Fruit fly (Drosophila melanogaster) whole organism, embryonic: Measurements from ENCODE around the gene CG31313.
A peak's percentile ranks its signal among the peaks of the same experiment; 100 is the strongest.

Source experiments
- Adf1 ChIP-seq: fragments of 200-800 bp; sonication (Bioruptor generic); IDR thresholded peaks from 2 replicates; pipeline ENCODE4 v1.3.6; 2022; ENCODE audit warnings: missing biosample characterization, missing genetic modification characterization
- C15 ChIP-seq: fragments of 200-800 bp; sonication (Bioruptor generic); IDR thresholded peaks from 3 replicates; pipeline ENCODE4 v1.3.6; 2022; ENCODE audit warnings: missing biosample characterization, missing genetic modification characterization
- CG10565 ChIP-seq: fragments of 200-800 bp; sonication (Bioruptor generic); optimal IDR thresholded peaks from 3 replicates; lab custom pipeline; 2016; ENCODE audit warnings: missing biosample characterization, mild to moderate bottlenecking, missing genetic modification characterization
- CG10979 ChIP-seq: fragments of 200-800 bp; sonication (Bioruptor generic); optimal IDR thresholded peaks from 2 replicates; lab custom pipeline; 2018; ENCODE audit warnings: missing biosample characterization, mild to moderate bottlenecking, missing genetic modification characterization, moderate library complexity
- CG13775 ChIP-seq: fragments of 200-800 bp; sonication (Bioruptor generic); optimal IDR thresholded peaks from 3 replicates; lab custom pipeline; 2017; ENCODE audit warnings: missing biosample characterization, mild to moderate bottlenecking, missing genetic modification characterization
- CG15073 ChIP-seq: fragments of 200-800 bp; sonication (Bioruptor generic); optimal IDR thresholded peaks from 2 replicates; lab custom pipeline; 2016; ENCODE audit warnings: missing biosample characterization, missing genetic modification characterization
- CG1529 ChIP-seq: fragments of 200-800 bp; sonication (Bioruptor generic); optimal IDR thresholded peaks from 3 replicates; lab custom pipeline; 2018; ENCODE audit warnings: missing biosample characterization, missing genetic modification characterization
- CG15514 ChIP-seq: fragments of 200-800 bp; sonication (Bioruptor generic); optimal IDR thresholded peaks from 3 replicates; lab custom pipeline; 2017; ENCODE audit warnings: missing biosample characterization, missing genetic modification characterization, mild to moderate bottlenecking, moderate library complexity, missing genetic modification reagents
- CG15601 ChIP-seq: fragments of 200-800 bp; sonication (Bioruptor generic); optimal IDR thresholded peaks from 3 replicates; lab custom pipeline; 2019; ENCODE audit warnings: missing biosample characterization, mild to moderate bottlenecking, missing genetic modification characterization, moderate library complexity
- CG3995 ChIP-seq: fragments of 200-800 bp; sonication (Bioruptor generic); optimal IDR thresholded peaks from 3 replicates; lab custom pipeline; 2016; ENCODE audit warnings: missing biosample characterization, missing genetic modification characterization
- CG4282 ChIP-seq: fragments of 200-800 bp; sonication (Bioruptor generic); optimal IDR thresholded peaks from 2 replicates; lab custom pipeline; 2016; ENCODE audit warnings: missing biosample characterization, missing genetic modification characterization
- CG4328 ChIP-seq: fragments of 200-800 bp; sonication (Bioruptor generic); optimal IDR thresholded peaks from 3 replicates; lab custom pipeline; 2017; ENCODE audit warnings: missing biosample characterization, missing genetic modification reagents, missing genetic modification characterization
- CG6175 ChIP-seq: fragments of 200-800 bp; sonication (Bioruptor generic); IDR thresholded peaks from 3 replicates; pipeline ENCODE4 v1.3.6; 2022; ENCODE audit warnings: missing biosample characterization, missing genetic modification characterization
- CG7745 ChIP-seq: fragments of 200-800 bp; sonication (Bioruptor generic); optimal IDR thresholded peaks from 2 replicates; lab custom pipeline; 2018; ENCODE audit warnings: missing biosample characterization, mild to moderate bottlenecking, missing genetic modification characterization, moderate library complexity
- CG9727 ChIP-seq: fragments of 200-800 bp; sonication (Bioruptor generic); optimal IDR thresholded peaks from 3 replicates; lab custom pipeline; 2017; ENCODE audit warnings: missing biosample characterization, mild to moderate bottlenecking, missing genetic modification characterization
- D19A ChIP-seq: fragments of 200-800 bp; optimal IDR thresholded peaks from 3 replicates; lab custom pipeline; 2019; ENCODE audit warnings: missing biosample characterization, mild to moderate bottlenecking, missing genetic modification characterization, moderate library complexity
- Dll ChIP-seq: fragments of 200-800 bp; sonication (Bioruptor generic); IDR thresholded peaks from 4 replicates; pipeline ENCODE4 v1.3.6; 2022; ENCODE audit warnings: missing biosample characterization, missing genetic modification characterization; ENCODE audit not compliant: partially characterized antibody
- Dp ChIP-seq: fragments of 200-800 bp; sonication (Bioruptor generic); optimal IDR thresholded peaks from 2 replicates; lab custom pipeline; 2018; ENCODE audit warnings: missing biosample characterization, mild to moderate bottlenecking, missing genetic modification characterization, moderate library complexity
- Fer1 ChIP-seq: fragments of 200-800 bp; sonication (Bioruptor generic); optimal IDR thresholded peaks from 2 replicates; lab custom pipeline; 2017; ENCODE audit warnings: missing biosample characterization, mild to moderate bottlenecking, missing genetic modification characterization
- H15 ChIP-seq: fragments of 200-800 bp; sonication (Bioruptor generic); IDR thresholded peaks from 3 replicates; pipeline ENCODE4 v1.3.6; 2022; ENCODE audit warnings: missing biosample characterization, missing genetic modification characterization
- HLH3B ChIP-seq: fragments of 200-800 bp; sonication (Bioruptor generic); IDR thresholded peaks from 2 replicates; pipeline ENCODE4 v1.3.6; 2022; ENCODE audit warnings: missing biosample characterization, missing genetic modification characterization
- Hr3 ChIP-seq: fragments of 200-800 bp; sonication (Bioruptor generic); optimal IDR thresholded peaks from 3 replicates; lab custom pipeline; 2016; ENCODE audit warnings: missing biosample characterization, missing genetic modification characterization
- Myb ChIP-seq: fragments of 200-800 bp; sonication (Bioruptor generic); optimal IDR thresholded peaks from 2 replicates; lab custom pipeline; 2016; ENCODE audit warnings: missing biosample characterization, missing genetic modification characterization
- NK7.1 ChIP-seq: fragments of 200-800 bp; sonication (Bioruptor generic); optimal IDR thresholded peaks from 3 replicates; lab custom pipeline; 2016; ENCODE audit warnings: missing biosample characterization, missing genetic modification characterization
- Nf-YA ChIP-seq: fragments of 200-800 bp; sonication (Bioruptor generic); IDR thresholded peaks from 2 replicates; pipeline ENCODE4 v1.3.6; 2022; ENCODE audit warnings: missing biosample characterization, missing genetic modification characterization
- PHDP ChIP-seq: fragments of 200-800 bp; sonication (Bioruptor generic); optimal IDR thresholded peaks from 3 replicates; lab custom pipeline; 2018; ENCODE audit warnings: missing biosample characterization, mild to moderate bottlenecking, missing genetic modification characterization, moderate library complexity
- Ravus ChIP-seq: fragments of 200-800 bp; sonication (Bioruptor generic); IDR thresholded peaks from 2 replicates; pipeline ENCODE4 v1.3.6; 2022; ENCODE audit warnings: missing biosample characterization, missing genetic modification characterization
- Six4 ChIP-seq: fragments of 200-800 bp; sonication (Bioruptor generic); optimal IDR thresholded peaks from 2 replicates; lab custom pipeline; 2016; ENCODE audit warnings: missing biosample characterization, missing genetic modification characterization
- Spps ChIP-seq: fragments of 200-800 bp; sonication (Bioruptor generic); optimal IDR thresholded peaks from 2 replicates; lab custom pipeline; 2018; ENCODE audit warnings: missing biosample characterization, mild to moderate bottlenecking, missing genetic modification characterization
- ara ChIP-seq: fragments of 200-800 bp; sonication (Bioruptor generic); IDR thresholded peaks from 2 replicates; pipeline ENCODE4 v1.3.6; 2022; ENCODE audit warnings: missing biosample characterization, missing genetic modification characterization
- cato ChIP-seq: fragments of 200-800 bp; sonication (Bioruptor generic); optimal IDR thresholded peaks from 2 replicates; lab custom pipeline; 2016; ENCODE audit warnings: missing biosample characterization, missing genetic modification characterization, borderline replicate concordance
- da ChIP-seq: fragments of 200-800 bp; sonication (Bioruptor generic); optimal IDR thresholded peaks from 2 replicates; lab custom pipeline; 2016; ENCODE audit warnings: missing biosample characterization, missing genetic modification characterization
- fd3F ChIP-seq: fragments of 200-800 bp; sonication (Bioruptor generic); optimal IDR thresholded peaks from 2 replicates; lab custom pipeline; 2018; ENCODE audit warnings: missing biosample characterization, mild to moderate bottlenecking, missing genetic modification characterization, moderate library complexity
- ham ChIP-seq: fragments of 200-800 bp; sonication (Bioruptor generic); IDR thresholded peaks from 2 replicates; pipeline ENCODE4 v1.3.6; 2022; ENCODE audit warnings: missing biosample characterization, missing genetic modification characterization
- klu ChIP-seq: fragments of 200-800 bp; sonication (Bioruptor generic); IDR thresholded peaks from 2 replicates; pipeline ENCODE4 v1.3.6; 2022; ENCODE audit warnings: missing biosample characterization, missing genetic modification characterization
- lmd ChIP-seq: fragments of 200-800 bp; sonication (Bioruptor generic); IDR thresholded peaks from 2 replicates; pipeline ENCODE4 v1.3.6; 2022; ENCODE audit warnings: missing biosample characterization, missing genetic modification characterization
- maf-S ChIP-seq: fragments of 200-800 bp; sonication (Bioruptor generic); optimal IDR thresholded peaks from 2 replicates; lab custom pipeline; 2016; ENCODE audit warnings: missing biosample characterization, missing genetic modification characterization
- mam ChIP-seq: fragments of 200-800 bp; sonication (Bioruptor generic); optimal IDR thresholded peaks from 3 replicates; lab custom pipeline; 2016; ENCODE audit warnings: missing biosample characterization, missing genetic modification characterization
- nmo ChIP-seq: fragments of 200-800 bp; sonication (Bioruptor generic); optimal IDR thresholded peaks from 2 replicates; lab custom pipeline; 2018; ENCODE audit warnings: missing biosample characterization, mild to moderate bottlenecking, missing genetic modification characterization, moderate library complexity
- odd ChIP-seq: fragments of 200-800 bp; sonication (Bioruptor generic); optimal IDR thresholded peaks from 2 replicates; lab custom pipeline; 2017; ENCODE audit warnings: missing biosample characterization, mild to moderate bottlenecking, missing genetic modification characterization
- p53 ChIP-seq: fragments of 200-800 bp; sonication (Bioruptor generic); optimal IDR thresholded peaks from 2 replicates; lab custom pipeline; 2016; ENCODE audit warnings: missing biosample characterization, missing genetic modification characterization
- pum ChIP-seq: fragments of 200-800 bp; sonication (Bioruptor generic); optimal IDR thresholded peaks from 2 replicates; lab custom pipeline; 2016; ENCODE audit warnings: missing biosample characterization, missing genetic modification characterization
- seq ChIP-seq: fragments of 200-800 bp; sonication (Bioruptor generic); IDR thresholded peaks from 2 replicates; pipeline ENCODE4 v1.3.6; 2022; ENCODE audit warnings: missing biosample characterization, missing genetic modification characterization
- shn ChIP-seq: fragments of 200-800 bp; sonication (Bioruptor generic); optimal IDR thresholded peaks from 3 replicates; lab custom pipeline; 2016; ENCODE audit warnings: missing biosample characterization, missing genetic modification characterization
- sim ChIP-seq: fragments of 200-800 bp; sonication (Bioruptor generic); IDR thresholded peaks from 2 replicates; pipeline ENCODE4 v1.3.6; 2022; ENCODE audit warnings: missing biosample characterization, missing genetic modification characterization
- sisA ChIP-seq: fragments of 200-800 bp; sonication (Bioruptor generic); IDR thresholded peaks from 2 replicates; pipeline ENCODE4 v1.3.6; 2022; ENCODE audit warnings: missing biosample characterization, missing genetic modification characterization
- sna ChIP-seq: fragments of 200-800 bp; sonication (Bioruptor generic); IDR thresholded peaks from 2 replicates; pipeline ENCODE4 v1.3.6; 2022; ENCODE audit warnings: missing biosample characterization, missing genetic modification characterization; ENCODE audit not compliant: partially characterized antibody
- sug ChIP-seq: fragments of 200-800 bp; optimal IDR thresholded peaks from 2 replicates; lab custom pipeline; 2019; ENCODE audit warnings: missing biosample characterization, mild to moderate bottlenecking, missing genetic modification characterization, moderate library complexity
- trem ChIP-seq: fragments of 200-800 bp; optimal IDR thresholded peaks from 3 replicates; lab custom pipeline; 2019; ENCODE audit warnings: missing biosample characterization, mild to moderate bottlenecking, missing genetic modification characterization, moderate library complexity
- ttk ChIP-seq: fragments of 200-800 bp; sonication (Bioruptor generic); IDR thresholded peaks from 2 replicates; pipeline ENCODE4 v2.1.2; 2022; ENCODE audit warnings: missing biosample characterization, missing genetic modification characterization

CG31313 gene

DNA sequence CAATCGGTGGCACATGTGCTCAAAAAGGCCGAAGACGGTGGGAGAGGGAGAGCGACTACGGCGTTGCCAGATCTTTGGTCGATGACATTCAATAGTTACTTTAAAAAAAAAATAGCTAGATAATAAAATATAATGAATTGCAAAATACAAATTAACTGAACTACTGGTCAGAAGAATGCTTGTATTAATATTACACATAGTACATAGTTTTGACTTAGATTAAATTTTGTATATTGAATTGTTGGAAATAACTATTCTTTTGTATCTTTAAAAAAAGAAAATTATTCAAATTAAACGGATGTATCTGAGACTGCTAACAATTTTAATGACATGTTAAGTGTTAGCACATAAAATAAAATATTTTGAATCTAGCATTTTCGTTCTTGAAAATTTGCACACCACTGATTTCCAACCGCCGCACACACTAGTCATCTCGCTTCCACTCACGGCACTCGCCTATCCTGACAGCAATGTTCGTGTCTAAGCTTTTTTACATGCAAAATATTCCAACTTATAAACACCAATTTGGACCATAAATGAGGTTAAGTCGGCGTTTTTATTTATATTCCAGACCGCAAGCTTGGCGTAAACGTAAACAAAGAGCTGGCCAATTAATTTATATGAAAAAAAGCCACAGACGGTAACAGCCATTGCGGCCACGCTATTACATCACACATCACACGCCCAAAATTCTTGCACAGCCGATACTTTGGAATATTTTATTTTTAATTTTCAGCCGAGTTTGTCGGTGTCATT lies 7.9 kb upstream of the CG31313 start (continued):
- TF ChIP-seq Adf1 (GFP tag; lab: Robert Waterston, UW) (0 out of 2 replicates have a peak, but pooled peaks have one; percentile 7), CG4282 (GFP tag; lab: Kevin White, UChicago) (peak; percentile 11), C15 (GFP tag; lab: Robert Waterston, UW) (no peak), Spps (tag; lab: Kevin White, UChicago) (peak; percentile 20), sug (tag; lab: Kevin White, UChicago) (peak; percentile 57), Dll (GFP tag; lab: Robert Waterston, UW) (no peak), maf-S (GFP tag; lab: Kevin White, UChicago) (peak; percentile 21), mam (GFP tag; lab: Kevin White, UChicago) (peak; percentile 59), seq (GFP tag; lab: Robert Waterston, UW) (no peak), Nf-YA (GFP tag; lab: Robert Waterston, UW) (peak; percentile 22; the same call in 1 of the 2 replicates), ham (GFP tag; lab: Robert Waterston, UW) (no peak), HLH3B (GFP tag; lab: Robert Waterston, UW) (peak; percentile 57), lmd (GFP tag; lab: Robert Waterston, UW) (peak; percentile 76), CG4328 (GFP tag; lab: Kevin White, UChicago) (peak; percentile 58), PHDP (tag; lab: Kevin White, UChicago) (peak; percentile 75), CG10565 (GFP tag; lab: Kevin White, UChicago) (no peak), pum (GFP tag; lab: Kevin White, UChicago) (peak; percentile 44), CG9727 (GFP tag; lab: Kevin White, UChicago) (peak; percentile 86), Fer1 (GFP tag; lab: Kevin White, UChicago) (peak; percentile 73), CG10979 (tag; lab: Kevin White, UChicago) (peak; percentile 78), trem (tag; lab: Kevin White, UChicago) (peak; percentile 61), ara (GFP tag; lab: Robert Waterston, UW) (0 out of 2 replicates have a peak, but pooled peaks have one; percentile 11), odd (GFP tag; lab: Kevin White, UChicago) (peak; percentile 49), ttk (peak; percentile 63; the same call in 1 of the 2 replicates), shn (GFP tag; lab: Kevin White, UChicago) (peak; percentile 29), CG1529 (GFP tag; lab: Kevin White, UChicago) (peak; percentile 44), klu (GFP tag; lab: Robert Waterston, UW) (peak; percentile 74), sna (GFP tag; lab: Robert Waterston, UW) (no peak), sisA (GFP tag; lab: Robert Waterston, UW) (peak; percentile 56; the same call in 1 of the 2 replicates), sim (no peak), fd3F (GFP tag; lab: Kevin White, UChicago) (peak; percentile 70), CG15073 (GFP tag; lab: Kevin White, UChicago) (no peak), CG6175 (GFP tag; lab: Robert Waterston, UW) (no peak), NK7.1 (GFP tag; lab: Kevin White, UChicago) (no peak), Six4 (GFP tag; lab: Kevin White, UChicago) (peak; percentile 59), nmo (GFP tag; lab: Kevin White, UChicago) (peak; percentile 86), Dp (GFP tag; lab: Kevin White, UChicago) (no peak), Hr3 (GFP tag; lab: Kevin White, UChicago) (peak; percentile 78), Ravus (no peak), Myb (no peak), CG15601 (peak; percentile 71), H15 (peak; percentile 62; the same call in 1 of the 3 replicates), p53 (GFP tag; lab: Kevin White, UChicago) (no peak), da (GFP tag; lab: Kevin White, UChicago) (peak; percentile 8), cato (GFP tag; lab: Kevin White, UChicago) (peak; percentile 74), D19A (peak; percentile 72), CG13775 (peak; percentile 79), CG3995 (GFP tag; lab: Kevin White, UChicago) (peak; percentile 46), CG7745 (tag; lab: Kevin White, UChicago) (no peak), CG15514 (GFP tag; lab: Kevin White, UChicago) (peak; percentile 46)
